Fruit fly (Drosophila melanogaster) whole organism, wandering third instar larva: Measurements from ENCODE around the gene CG32483.

Source experiments
- Abd-B ChIP-seq: fragments of >200 bp; optimal IDR thresholded peaks from 2 replicates; lab custom pipeline; 2017; ENCODE audit warnings: missing biosample characterization, missing genetic modification characterization
- CG32264 ChIP-seq: fragments of 200-800 bp; sonication (Bioruptor generic); optimal IDR thresholded peaks from 2 replicates; lab custom pipeline; 2016; ENCODE audit warnings: missing biosample characterization, missing genetic modification characterization
- CrebA ChIP-seq: fragments of 200-800 bp; sonication (Bioruptor generic); optimal IDR thresholded peaks from 2 replicates; lab custom pipeline; 2016; ENCODE audit warnings: missing biosample characterization, mild to moderate bottlenecking, missing genetic modification characterization, borderline replicate concordance
- Dfd ChIP-seq: fragments of >200 bp; optimal IDR thresholded peaks from 2 replicates; lab custom pipeline; 2017; ENCODE audit warnings: missing biosample characterization, missing genetic modification characterization
- Dif ChIP-seq: fragments of 200-275, 200-300 bp; sonication (Bioruptor generic); optimal IDR thresholded peaks from 2 replicates; lab custom pipeline; 2018; ENCODE audit warnings: missing biosample characterization, missing genetic modification characterization; ENCODE audit not compliant: partially characterized antibody
- GATAd ChIP-seq: sonication (Bioruptor generic); optimal IDR thresholded peaks from 2 replicates; lab custom pipeline; 2016; ENCODE audit warnings: missing biosample characterization, missing genetic modification characterization
- HLH106 ChIP-seq: fragments of 200-800 bp; optimal IDR thresholded peaks from 3 replicates; lab custom pipeline; 2019; ENCODE audit warnings: missing biosample characterization, mild to moderate bottlenecking, missing genetic modification characterization, moderate library complexity
- Hnf4 ChIP-seq: fragments of 200-800 bp; sonication (Bioruptor generic); optimal IDR thresholded peaks from 2 replicates; lab custom pipeline; 2016; ENCODE audit warnings: missing biosample characterization, mild to moderate bottlenecking, missing genetic modification characterization
- Hr78 ChIP-seq: fragments of >200 bp; optimal IDR thresholded peaks from 2 replicates; lab custom pipeline; 2017; ENCODE audit warnings: missing biosample characterization, missing genetic modification characterization
- Hr83 ChIP-seq: fragments of 200-300 bp; sonication (Bioruptor generic); optimal IDR thresholded peaks from 2 replicates; lab custom pipeline; 2016; ENCODE audit warnings: missing biosample characterization, mild to moderate bottlenecking, missing genetic modification characterization, moderate library complexity; ENCODE audit not compliant: poor library complexity, severe bottlenecking
- Jra ChIP-seq: sonication (Bioruptor generic); optimal IDR thresholded peaks from 2 replicates; lab custom pipeline; 2016; ENCODE audit warnings: missing biosample characterization, missing genetic modification characterization
- Mio ChIP-seq: sonication (Bioruptor generic); optimal IDR thresholded peaks from 2 replicates; lab custom pipeline; 2016; ENCODE audit warnings: missing biosample characterization, missing genetic modification characterization
- Myc ChIP-seq: fragments of >200 bp; optimal IDR thresholded peaks from 2 replicates; lab custom pipeline; 2017
- N ChIP-seq: fragments of >200 bp; optimal IDR thresholded peaks from 2 replicates; lab custom pipeline; 2018; ENCODE audit warnings: missing biosample characterization, missing external identifiers, missing genetic modification characterization
- OdsH ChIP-seq: fragments of 200-800 bp; sonication (Bioruptor generic); optimal IDR thresholded peaks from 2 replicates; lab custom pipeline; 2016; ENCODE audit warnings: missing biosample characterization, mild to moderate bottlenecking, missing genetic modification characterization
- Rel ChIP-seq, 2 experiments: fragments of 200-800 bp; sonication (Bioruptor generic) in 1 of 2; optimal IDR thresholded peaks; 2 replicates in 1 of 2; 3 replicates in 1 of 2; lab custom pipeline; 2016 to 2019; ENCODE audit warnings: mild to moderate bottlenecking in 2 of 2, missing biosample characterization in 2 of 2, missing genetic modification characterization in 2 of 2, moderate library complexity in 1 of 2
- Sp1 ChIP-seq: fragments of 200-800 bp; sonication (Bioruptor generic); optimal IDR thresholded peaks from 3 replicates; lab custom pipeline; 2019; ENCODE audit warnings: missing biosample characterization, mild to moderate bottlenecking, missing genetic modification characterization, moderate library complexity
- Vsx2 ChIP-seq: fragments of 200-300, 225-300 bp; sonication (Bioruptor generic); optimal IDR thresholded peaks from 2 replicates; lab custom pipeline; 2018; ENCODE audit warnings: missing biosample characterization, missing genetic modification characterization; ENCODE audit not compliant: partially characterized antibody
- br ChIP-seq: fragments of 200-800 bp; sonication (Bioruptor generic); optimal IDR thresholded peaks from 2 replicates; lab custom pipeline; 2016; ENCODE audit warnings: missing biosample characterization, missing genetic modification characterization
- brk ChIP-seq: fragments of 200-800 bp; sonication (Bioruptor generic); optimal IDR thresholded peaks from 2 replicates; lab custom pipeline; 2016; ENCODE audit warnings: missing biosample characterization, mild to moderate bottlenecking, missing genetic modification characterization
- dl ChIP-seq, 2 experiments: fragments of 175-275, 200-275 bp in 1 of 2; fragments of 200-275 bp in 1 of 2; sonication (Bioruptor generic); optimal IDR thresholded peaks; lab custom pipeline; 2018; ENCODE audit warnings: mild to moderate bottlenecking in 2 of 2, missing biosample characterization in 2 of 2, missing genetic modification characterization in 2 of 2, moderate library complexity in 2 of 2; ENCODE audit not compliant: partially characterized antibody in 2 of 2, insufficient read depth in 1 of 2
- dmrt93B ChIP-seq: fragments of 200-800 bp; sonication (Bioruptor generic); optimal IDR thresholded peaks from 2 replicates; lab custom pipeline; 2018; ENCODE audit warnings: missing biosample characterization, mild to moderate bottlenecking, missing genetic modification characterization
- dsf ChIP-seq: sonication (Bioruptor generic); optimal IDR thresholded peaks from 2 replicates; lab custom pipeline; 2016; ENCODE audit warnings: missing biosample characterization, missing genetic modification characterization, borderline replicate concordance
- ey ChIP-seq: fragments of 200-800 bp; sonication (Bioruptor generic); optimal IDR thresholded peaks from 2 replicates; lab custom pipeline; 2016; ENCODE audit warnings: missing biosample characterization, missing genetic modification characterization
- foxo ChIP-seq, 2 experiments: fragments of 200-800 bp; sonication (Bioruptor generic); optimal IDR thresholded peaks; 2 replicates in 1 of 2; 3 replicates in 1 of 2; lab custom pipeline; 2016 to 2017; ENCODE audit warnings: missing biosample characterization in 2 of 2, missing genetic modification characterization in 2 of 2
- fru ChIP-seq: fragments of 200-800 bp; sonication (Bioruptor generic); optimal IDR thresholded peaks from 3 replicates; lab custom pipeline; 2016; ENCODE audit warnings: missing biosample characterization, mild to moderate bottlenecking, missing genetic modification characterization
- h ChIP-seq: fragments of 200-800 bp; sonication (Bioruptor generic); optimal IDR thresholded peaks from 3 replicates; lab custom pipeline; 2016; ENCODE audit warnings: missing biosample characterization, mild to moderate bottlenecking, missing genetic modification characterization
- jim ChIP-seq: fragments of 175-275, 200-325 bp; sonication (Bioruptor generic); optimal IDR thresholded peaks from 2 replicates; lab custom pipeline; 2016; ENCODE audit warnings: missing biosample characterization, mild to moderate bottlenecking, missing genetic modification characterization
- lola ChIP-seq: fragments of >200 bp; optimal IDR thresholded peaks from 2 replicates; lab custom pipeline; 2017; ENCODE audit warnings: missing biosample characterization, missing genetic modification characterization
- psq ChIP-seq: fragments of 200-800 bp; sonication (Bioruptor generic); optimal IDR thresholded peaks from 3 replicates; lab custom pipeline; 2017; ENCODE audit warnings: missing biosample characterization, mild to moderate bottlenecking, missing genetic modification characterization, moderate library complexity
- rgr ChIP-seq: fragments of 200-800 bp; sonication (Bioruptor generic); optimal IDR thresholded peaks from 3 replicates; lab custom pipeline; 2016; ENCODE audit warnings: missing biosample characterization, mild to moderate bottlenecking, missing genetic modification characterization
- sage ChIP-seq: fragments of 200-800 bp; sonication (Bioruptor generic); optimal IDR thresholded peaks from 2 replicates; lab custom pipeline; 2016; ENCODE audit warnings: missing biosample characterization, mild to moderate bottlenecking, missing genetic modification characterization
- sv ChIP-seq: fragments of 200-800 bp; sonication (Bioruptor generic); optimal IDR thresholded peaks from 3 replicates; lab custom pipeline; 2016; ENCODE audit warnings: missing biosample characterization, missing genetic modification characterization
- tai ChIP-seq: sonication (Bioruptor generic); optimal IDR thresholded peaks from 2 replicates; lab custom pipeline; 2016; ENCODE audit warnings: missing biosample characterization, missing genetic modification characterization
- usp ChIP-seq: fragments of >200 bp; optimal IDR thresholded peaks from 2 replicates; lab custom pipeline; 2017; ENCODE audit warnings: missing biosample characterization, missing genetic modification characterization
- woc ChIP-seq: sonication (Bioruptor generic); optimal IDR thresholded peaks from 2 replicates; lab custom pipeline; 2016; ENCODE audit warnings: missing biosample characterization, mild to moderate bottlenecking, missing genetic modification characterization

Gene CG32483

DNA sequence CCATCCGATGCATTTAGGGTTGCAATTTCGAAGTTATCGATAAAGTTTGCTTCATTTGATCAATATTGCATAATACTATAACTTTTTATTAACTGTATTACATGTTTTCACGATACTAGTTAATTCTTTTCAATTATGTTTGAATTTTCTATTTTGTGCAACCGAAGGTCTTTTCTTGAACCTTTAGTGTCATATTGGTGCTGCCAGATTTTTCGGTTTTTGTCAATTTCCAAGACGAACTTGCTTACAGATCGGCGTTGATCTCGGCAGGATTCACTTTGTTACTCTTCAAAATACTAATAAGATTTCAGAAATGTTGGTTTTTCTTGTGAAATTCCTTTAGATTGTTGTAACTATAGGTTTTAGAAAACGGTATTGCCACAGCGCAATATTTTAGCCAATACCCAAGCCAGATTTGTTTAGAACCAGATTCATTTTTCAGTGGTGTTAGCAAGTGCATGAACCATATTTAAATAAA is 20.5 kb upstream of the CG32483 start, which contains the start of gene CkIIalpha-i3:
Gene CkIIalpha-i3, minus strand, starts transcription at position 263 of the 478 bp plus-strand sequence.
- TF ChIP-seq ey (GFP tag; lab: Kevin White, UChicago), result no peak
- peak; percentile 50 for TF ChIP-seq tai (GFP tag; lab: Kevin White, UChicago)
- no peak for TF ChIP-seq Hnf4 (GFP tag; lab: Kevin White, UChicago)
- peak; percentile 11 for TF ChIP-seq Myc
- TF ChIP-seq, all 38 proteins: peak for 2

- TF ChIP-seq lola (GFP tag; lab: Kevin White, UChicago) (no peak), Myc (no peak), psq (no peak), Hr78 (GFP tag; lab: Kevin White, UChicago) (no peak), sage (no peak), brk (GFP tag; lab: Kevin White, UChicago) (no peak), CG32264 (no peak), fru (GFP tag; lab: Kevin White, UChicago) (no peak), Dif (GFP tag; lab: Kevin White, UChicago) (no peak), ey (GFP tag; lab: Kevin White, UChicago) (no peak), Dfd (GFP tag; lab: Kevin White, UChicago) (no peak), Sp1 (GFP tag; lab: Kevin White, UChicago) (no peak), dmrt93B (GFP tag; lab: Kevin White, UChicago) (no peak), Mio (no peak), sv (GFP tag; lab: Kevin White, UChicago) (no peak)
These were observed 20.0 kb upstream of the CG32483 start for dm6 chr3L:709882-710281.

dm6 chr3L:707992-708489 is 18.2 kb upstream of the CG32483 start, which contains the start of gene CG13895:
Gene CG13895, minus strand, starts transcription at chr3L:708205.
- TF ChIP-seq dl (GFP tag; optimal IDR thresholded peaks at IDR 0.05; lab: Kevin White, UChicago; ENCODE audit: insufficient read depth in 1 of 2, partially characterized antibody in 2 of 2) (peak; percentile 18 to 59), Dif (GFP tag; lab: Kevin White, UChicago) (peak; percentile 63), Hnf4 (GFP tag; lab: Kevin White, UChicago) (no peak), Dfd (GFP tag; lab: Kevin White, UChicago) (no peak), Jra (no peak), jim (GFP tag; lab: Kevin White, UChicago) (no peak), Sp1 (GFP tag; lab: Kevin White, UChicago) (peak; percentile 8)

dm6 chr3L:704661-705543 is 15.0 kb upstream of the CG32483 start:
- TF ChIP-seq GATAd (GFP tag; lab: Kevin White, UChicago) (no peak), Mio (no peak), woc (no peak), brk (GFP tag; lab: Kevin White, UChicago) (no peak), Rel (GFP tag; optimal IDR thresholded peaks at IDR 0.05; lab: Kevin White, UChicago) (no peak), Rel (tag; optimal IDR thresholded peaks at IDR 0.05; lab: Kevin White, UChicago) (no peak), ey (GFP tag; lab: Kevin White, UChicago) (no peak), tai (GFP tag; lab: Kevin White, UChicago) (no peak), Hnf4 (GFP tag; lab: Kevin White, UChicago) (no peak), sv (GFP tag; lab: Kevin White, UChicago) (no peak), psq (no peak), usp (GFP tag; lab: Kevin White, UChicago) (no peak), sage (no peak), dsf (no peak), Hr78 (GFP tag; lab: Kevin White, UChicago) (no peak), foxo (GFP tag; optimal IDR thresholded peaks at IDR 0.05; lab: Kevin White, UChicago) (peak in 1 of 2 experiments; percentile 23), dmrt93B (GFP tag; lab: Kevin White, UChicago) (no peak), lola (GFP tag; lab: Kevin White, UChicago) (no peak), Vsx2 (GFP tag; lab: Kevin White, UChicago) (no peak), rgr (GFP tag; lab: Kevin White, UChicago) (peak; percentile 15), CrebA (GFP tag; lab: Kevin White, UChicago) (no peak), Hr83 (GFP tag; lab: Kevin White, UChicago) (no peak), br (GFP tag; lab: Kevin White, UChicago) (no peak), HLH106 (tag; lab: Kevin White, UChicago) (no peak), N (GFP tag; lab: Kevin White, UChicago) (no peak), fru (GFP tag; lab: Kevin White, UChicago) (peak; percentile 16), OdsH (peak; percentile 20), dl (GFP tag; optimal IDR thresholded peaks at IDR 0.05; lab: Kevin White, UChicago; ENCODE audit: insufficient read depth in 1 of 2, partially characterized antibody in 2 of 2) (no peak), Sp1 (GFP tag; lab: Kevin White, UChicago) (peak; percentile 5), Abd-B (GFP tag; lab: Kevin White, UChicago) (no peak), h (peak; percentile 5), Jra (no peak)
